Worm (Caenorhabditis elegans) whole organism, dauer: ENCODE measurements around the gene B0228.6.

Experiments
- unc-62 ChIP-seq: sonication (generic microtip); optimal IDR thresholded peaks from 2 replicates; lab custom pipeline; 2017; ENCODE audit warnings: missing biosample characterization, missing genetic modification reagents, missing genetic modification characterization

B0228.6 gene

ce11 chrII:7755116-7755571 lies at the start of gene B0228.6, which contains the start of gene B0228.1:
TSS of gene B0228.6 (minus strand) at chrII:7755166.
TSS of gene B0228.1 (plus strand) at chrII:7755343.
- TF ChIP-seq unc-62 (GFP tag; lab: Kevin White, UChicago): no peak

- no peak for TF ChIP-seq unc-62 (GFP tag; lab: Kevin White, UChicago)
Observed at ce11 chrII:7803174-7803573, 48.2 kb upstream of the B0228.6 start.

- TF ChIP-seq unc-62 (GFP tag; lab: Kevin White, UChicago): no peak
Observed at ce11 chrII:7801899-7802298, 46.9 kb upstream of the B0228.6 start.

- TF ChIP-seq unc-62 (GFP tag; lab: Kevin White, UChicago): no peak
Observed at ce11 chrII:7801255-7801654, 46.3 kb upstream of the B0228.6 start.

- no peak for TF ChIP-seq unc-62 (GFP tag; lab: Kevin White, UChicago)
Observed at ce11 chrII:7795299-7795698, 40.3 kb upstream of the B0228.6 start.

- no peak for TF ChIP-seq unc-62 (GFP tag; lab: Kevin White, UChicago)
Observed at ce11 chrII:7794222-7794621, 39.3 kb upstream of the B0228.6 start, which contains the start of gene glr-4. TSS of gene glr-4 (minus strand) at chrII:7794322.

- TF ChIP-seq unc-62 (GFP tag; lab: Kevin White, UChicago): no peak
Observed at ce11 chrII:7792514-7792913, 37.5 kb upstream of the B0228.6 start.

- no peak for TF ChIP-seq unc-62 (GFP tag; lab: Kevin White, UChicago)
Observed at ce11 chrII:7791408-7792050, 36.6 kb upstream of the B0228.6 start.

- TF ChIP-seq unc-62 (GFP tag; lab: Kevin White, UChicago): no peak
Observed at ce11 chrII:7790324-7790898, 35.4 kb upstream of the B0228.6 start, which contains the start of gene srlf-1. TSS of gene srlf-1 (plus strand) at chrII:7790591.

- TF ChIP-seq unc-62 (GFP tag; lab: Kevin White, UChicago): no peak
Observed at ce11 chrII:7789605-7790004, 34.6 kb upstream of the B0228.6 start.

- no peak for TF ChIP-seq unc-62 (GFP tag; lab: Kevin White, UChicago)
Observed at ce11 chrII:7783467-7783959, 28.5 kb upstream of the B0228.6 start, which contains the start of gene skr-17. TSS of gene skr-17 (plus strand) at chrII:7783517.

ce11 chrII:7781102-7781616 lies 26.2 kb upstream of the B0228.6 start, which contains the start of the genes snpc-1.1 and spdl-1:
TSS of gene snpc-1.1 (minus strand) at chrII:7781301.
TSS of gene spdl-1 (plus strand) at chrII:7781566.
- no peak for TF ChIP-seq unc-62 (GFP tag; lab: Kevin White, UChicago)

ce11 chrII:7778273-7778672 lies 23.3 kb upstream of the B0228.6 start:
- no peak for TF ChIP-seq unc-62 (GFP tag; lab: Kevin White, UChicago)

ce11 chrII:7777320-7777978 lies 22.5 kb upstream of the B0228.6 start, which contains the start of gene mthf-1:
TSS of gene mthf-1 (minus strand) at chrII:7777823.
- TF ChIP-seq unc-62 (GFP tag; lab: Kevin White, UChicago): no peak

- no peak for TF ChIP-seq unc-62 (GFP tag; lab: Kevin White, UChicago)
Observed at ce11 chrII:7776715-7777114, 21.7 kb upstream of the B0228.6 start.

ce11 chrII:7776232-7776631 lies 21.3 kb upstream of the B0228.6 start:
- no peak for TF ChIP-seq unc-62 (GFP tag; lab: Kevin White, UChicago)
